Worm (Caenorhabditis elegans): Measurements from ENCODE around the gene C27B7.6.

The C27B7.6 gene

ce11 chrIV:8888525-8889026 is 17.6 kb downstream of the C27B7.6 start, which contains the start of gene oma-1:
Gene oma-1 (plus strand): TSS chrIV:8888976.
- TF ChIP-seq aly-2 (tag; optimal IDR thresholded peaks at IDR 0.05) = no peak
- TF ChIP-seq elt-3 (tag; optimal IDR thresholded peaks at IDR 0.05) = no peak
- TF ChIP-seq daf-12 (tag; optimal IDR thresholded peaks at IDR 0.05) = no peak
- no peak for TF ChIP-seq ceh-28 (tag; optimal IDR thresholded peaks at IDR 0.05)
- no peak for TF ChIP-seq lin-15B (tag; optimal IDR thresholded peaks at IDR 0.05)
- no peak for TF ChIP-seq ama-1 (optimal IDR thresholded peaks at IDR 0.05)
- TF ChIP-seq nhr-23 (tag; optimal IDR thresholded peaks at IDR 0.05) = no peak
- no peak for TF ChIP-seq skn-1 (tag; optimal IDR thresholded peaks at IDR 0.05)
- no peak for TF ChIP-seq fos-1 (tag; optimal IDR thresholded peaks at IDR 0.05)
- no peak for TF ChIP-seq mdl-1 (tag; optimal IDR thresholded peaks at IDR 0.05)

- no peak for TF ChIP-seq fkh-2 (tag; optimal IDR thresholded peaks at IDR 0.05)
- no peak for TF ChIP-seq egl-27 (tag; optimal IDR thresholded peaks at IDR 0.05)
- no peak for TF ChIP-seq R02D3.7 (tag; optimal IDR thresholded peaks at IDR 0.05)
- TF ChIP-seq lsy-12 (tag; optimal IDR thresholded peaks at IDR 0.05) = no peak
- TF ChIP-seq elt-2 (tag; optimal IDR thresholded peaks at IDR 0.05) = no peak
- TF ChIP-seq unc-39 (tag; optimal IDR thresholded peaks at IDR 0.05) = no peak
These were observed 19.9 kb downstream of the C27B7.6 start, which contains the start of gene C09G9.5 for ce11 chrIV:8886228-8886627. Gene C09G9.5 (plus strand): TSS chrIV:8886528.

ce11 chrIV:8881181-8881580 is 25.0 kb downstream of the C27B7.6 start, which contains the start of gene C09G9.8:
Gene C09G9.8 (plus strand): TSS chrIV:8881481.
- TF ChIP-seq lin-15B (tag; optimal IDR thresholded peaks at IDR 0.05) = no peak

DNA sequence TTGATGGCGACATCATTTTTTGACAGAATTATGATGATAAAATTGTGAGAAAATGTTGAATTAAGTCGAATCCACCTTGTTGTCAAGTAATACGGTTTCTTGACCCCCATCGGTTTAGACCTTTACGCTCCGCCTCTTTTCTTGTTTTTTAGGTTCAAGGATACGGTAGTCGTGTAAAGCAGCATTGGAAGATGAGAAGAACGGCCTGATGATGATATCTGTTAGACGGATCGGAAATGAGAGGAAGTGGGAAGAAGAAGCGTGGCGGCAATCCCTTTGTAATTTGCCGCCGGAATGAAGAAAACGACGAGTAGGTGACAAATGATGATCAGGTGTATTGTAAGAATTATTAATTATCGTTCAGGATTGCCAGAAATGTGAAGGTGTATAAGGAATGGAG is 26.3 kb downstream of the C27B7.6 start, which contains the start of gene npax-4:
Gene npax-4 (minus strand): TSS at position 101 of the 400 bp plus-strand sequence.
- no peak for TF ChIP-seq sea-2 (GFP tag; optimal IDR thresholded peaks at IDR 0.05)
- no peak for TF ChIP-seq nhr-67 (tag; optimal IDR thresholded peaks at IDR 0.05)
- TF ChIP-seq jun-1 (tag; optimal IDR thresholded peaks at IDR 0.05) = no peak
- no peak for TF ChIP-seq eor-1 (tag; optimal IDR thresholded peaks at IDR 0.05)
- no peak for TF ChIP-seq ama-1 (optimal IDR thresholded peaks at IDR 0.05)
- no peak for TF ChIP-seq fos-1 (tag; optimal IDR thresholded peaks at IDR 0.05)
- no peak for TF ChIP-seq hmg-11 (tag; optimal IDR thresholded peaks at IDR 0.05)
- TF ChIP-seq lsy-12 (tag; optimal IDR thresholded peaks at IDR 0.05) = no peak
- TF ChIP-seq snpc-4 (tag; optimal IDR thresholded peaks at IDR 0.05) = no peak
- no peak for TF ChIP-seq nhr-43 (tag; optimal IDR thresholded peaks at IDR 0.05; ENCODE audit: poor library complexity, severe bottlenecking)
- no peak for TF ChIP-seq egl-5 (tag; optimal IDR thresholded peaks at IDR 0.05)
- no peak for TF ChIP-seq ztf-4 (tag; optimal IDR thresholded peaks at IDR 0.05)
- no peak for TF ChIP-seq ZK546.5 (tag; optimal IDR thresholded peaks at IDR 0.05)
- no peak for TF ChIP-seq ceh-16 (tag; optimal IDR thresholded peaks at IDR 0.05)
- TF ChIP-seq lin-15B (tag; optimal IDR thresholded peaks at IDR 0.05) = no peak
- TF ChIP-seq nhr-12 (tag; optimal IDR thresholded peaks at IDR 0.05) = no peak
- TF ChIP-seq nfya-1 (tag; optimal IDR thresholded peaks at IDR 0.05; ENCODE audit: insufficient read depth) = no peak
- no peak for TF ChIP-seq ceh-82 (tag; optimal IDR thresholded peaks at IDR 0.05)
- no peak for TF ChIP-seq nhr-77 (tag; optimal IDR thresholded peaks at IDR 0.05)

ce11 chrIV:8873847-8874246 is 32.3 kb downstream of the C27B7.6 start, which contains the start of gene hdl-2:
Gene hdl-2 (plus strand): TSS chrIV:8874147.
- no peak for TF ChIP-seq hmg-11 (tag; optimal IDR thresholded peaks at IDR 0.05)
- no peak for TF ChIP-seq nhr-67 (tag; optimal IDR thresholded peaks at IDR 0.05)
- no peak for TF ChIP-seq lsy-12 (tag; optimal IDR thresholded peaks at IDR 0.05)
- TF ChIP-seq ceh-9 (tag; optimal IDR thresholded peaks at IDR 0.05) = no peak
- TF ChIP-seq elt-1 (tag; optimal IDR thresholded peaks at IDR 0.05) = no peak

DNA sequence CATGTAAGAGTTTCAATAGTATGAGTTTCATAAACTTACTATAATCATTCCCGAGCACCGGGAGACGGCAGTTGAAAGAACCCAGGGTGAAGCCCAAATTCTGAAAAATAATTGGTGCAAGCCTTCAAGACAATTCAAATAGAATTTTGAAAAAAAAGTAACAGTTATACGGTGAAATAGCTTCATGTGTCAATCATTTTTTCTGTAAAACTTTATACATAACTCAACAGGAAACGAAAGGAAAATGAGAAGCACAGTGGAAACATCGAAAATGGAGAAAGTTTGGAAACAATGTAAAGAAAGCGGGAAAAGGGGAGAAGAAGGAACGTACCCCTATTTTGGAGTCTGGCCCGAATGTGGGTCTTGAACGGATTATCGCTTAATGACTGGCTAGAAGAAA is 33.2 kb downstream of the C27B7.6 start, which contains the start of gene C09G9.3:
Gene C09G9.3 (minus strand): TSS at position 101 of the 400 bp plus-strand sequence.
- TF ChIP-seq aly-2 (tag; optimal IDR thresholded peaks at IDR 0.05) = no peak
- no peak for TF ChIP-seq lin-39 (tag; optimal IDR thresholded peaks at IDR 0.05)
- no peak for TF ChIP-seq fkh-10 (GFP tag; optimal IDR thresholded peaks at IDR 0.05)
- no peak for TF ChIP-seq tbx-2 (tag; optimal IDR thresholded peaks at IDR 0.05)
- TF ChIP-seq ceh-9 (tag; optimal IDR thresholded peaks at IDR 0.05) = no peak
- no peak for TF ChIP-seq hmg-11 (tag; optimal IDR thresholded peaks at IDR 0.05)
- TF ChIP-seq nhr-25 (tag; optimal IDR thresholded peaks at IDR 0.05) = no peak
- no peak for TF ChIP-seq nhr-76 (tag; optimal IDR thresholded peaks at IDR 0.05)
- no peak for TF ChIP-seq pha-4 (tag; optimal IDR thresholded peaks at IDR 0.05)
- TF ChIP-seq nhr-67 (tag; optimal IDR thresholded peaks at IDR 0.05) = no peak
- no peak for TF ChIP-seq ztf-11 (tag; optimal IDR thresholded peaks at IDR 0.05)
- no peak for TF ChIP-seq jun-1 (tag; optimal IDR thresholded peaks at IDR 0.05)
